Fruit fly (Drosophila melanogaster): ENCODE data around the gene IntS14.

dm6 chr2L:1202445-1202844 is 38.2 kb downstream of the IntS14 start:
- no peak for TF ChIP-seq EcR (GFP tag; optimal IDR thresholded peaks at IDR 0.05)
- TF ChIP-seq Dll (optimal IDR thresholded peaks at IDR 0.05) = no peak

Data from whole organism.